Worm (Caenorhabditis elegans) whole organism, midembryonic: ENCODE measurements around the gene sut-1.

ENCODE experiments used
- T22C8.4 ChIP-seq: fragments of 200-800 bp; sonication (Bioruptor generic); IDR thresholded peaks from 2 replicates; pipeline ENCODE4 v1.3.6; 2022; ENCODE audit warnings: missing genetic modification characterization, missing compliant biosample characterization
- cog-1 ChIP-seq: sonication (generic microtip); optimal IDR thresholded peaks from 2 replicates; lab custom pipeline; 2016; ENCODE audit warnings: missing genetic modification characterization, missing compliant biosample characterization
- flt-1 ChIP-seq: fragments of 200-800 bp; sonication (Bioruptor generic); IDR thresholded peaks from 2 replicates; pipeline ENCODE4 v1.3.6; 2022; ENCODE audit warnings: missing genetic modification characterization, missing compliant biosample characterization
- klf-2 ChIP-seq: fragments of 200-800 bp; sonication (Bioruptor generic); conservative IDR thresholded peaks from 2 replicates; pipeline ENCODE4 v1.3.6; 2022; ENCODE audit warnings: missing genetic modification reagents, missing genetic modification characterization, missing compliant biosample characterization
- med-1 ChIP-seq: sonication (generic microtip); optimal IDR thresholded peaks from 2 replicates; lab custom pipeline; 2017; ENCODE audit warnings: missing genetic modification characterization, mild to moderate bottlenecking, missing compliant biosample characterization, antibody characterized with exemption, missing genetic modification reagents; ENCODE audit not compliant: insufficient read depth
- ref-1 ChIP-seq: fragments of 200-800 bp; sonication (Bioruptor generic); conservative IDR thresholded peaks from 2 replicates; pipeline ENCODE4 v1.3.6; 2022; ENCODE audit warnings: missing genetic modification reagents, missing genetic modification characterization, missing compliant biosample characterization
- tab-1 ChIP-seq: fragments of 200-800 bp; sonication (Bioruptor generic); IDR thresholded peaks from 2 replicates; pipeline ENCODE4 v1.3.6; 2022; ENCODE audit warnings: missing genetic modification characterization, missing compliant biosample characterization
- ztf-23 ChIP-seq: fragments of 200-800 bp; sonication (Bioruptor generic); IDR thresholded peaks from 2 replicates; pipeline ENCODE4 v1.3.6; 2022; ENCODE audit warnings: missing genetic modification reagents, missing genetic modification characterization, missing compliant biosample characterization
- ztf-29 ChIP-seq: fragments of 200-800 bp; sonication (Bioruptor generic); IDR thresholded peaks from 2 replicates; pipeline ENCODE4 v1.3.6; 2022; ENCODE audit warnings: missing genetic modification reagents, missing genetic modification characterization, missing compliant biosample characterization

The sut-1 gene

DNA sequence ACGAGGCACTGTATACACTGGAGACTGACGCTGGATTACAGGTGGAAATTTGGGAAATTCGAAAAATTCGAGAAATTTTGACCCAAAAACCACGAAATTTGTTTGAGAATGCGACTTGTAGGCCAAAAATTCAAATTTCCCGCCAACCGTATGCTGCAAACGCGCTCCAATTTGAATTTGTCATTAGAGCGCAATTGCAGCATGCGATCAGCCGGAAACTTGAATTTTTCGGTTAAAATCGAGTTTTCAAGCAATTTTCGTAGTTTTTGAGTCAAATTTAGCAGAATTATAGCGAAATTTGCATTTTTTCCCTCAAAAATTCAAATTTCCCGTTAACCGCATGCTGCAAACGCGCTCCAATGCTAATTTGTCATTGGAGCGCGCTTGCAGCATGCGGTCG, 7.2 kb upstream of the sut-1 start:
- no peak for TF ChIP-seq T22C8.4 (GFP tag; lab: Robert Waterston, UW)
- no peak for TF ChIP-seq ref-1 (GFP tag; lab: Robert Waterston, UW)
- no peak for TF ChIP-seq ztf-29 (GFP tag; lab: Robert Waterston, UW)
- no peak for TF ChIP-seq med-1 (GFP tag; lab: Kevin White, UChicago)
- TF ChIP-seq tab-1 (GFP tag; lab: Robert Waterston, UW), result no peak
- no peak for TF ChIP-seq flt-1

DNA sequence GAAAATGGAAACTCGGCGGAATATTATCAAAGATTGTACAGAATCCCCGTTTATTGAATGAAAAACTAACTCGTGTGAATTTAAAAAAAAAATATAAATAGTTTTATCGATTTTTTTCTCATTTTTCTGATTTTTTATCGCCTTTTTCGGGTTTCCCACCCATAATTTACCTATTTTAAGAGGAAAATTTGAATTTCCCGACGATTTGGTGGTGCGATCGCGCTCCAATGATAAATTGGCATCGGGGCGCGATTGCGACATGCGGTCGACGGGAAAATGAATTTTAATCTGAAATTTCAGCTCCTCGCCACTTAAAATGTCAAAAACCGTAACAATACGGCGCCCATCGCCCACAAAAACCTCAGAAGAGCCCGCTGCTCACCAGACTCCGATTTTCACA, 4.6 kb upstream of the sut-1 start, which contains the start of gene taf-6.1:
Gene taf-6.1, plus strand, starts transcription at position 301 of the 400 bp plus-strand sequence.
- TF ChIP-seq med-1 (GFP tag; lab: Kevin White, UChicago), result no peak
- no peak for TF ChIP-seq flt-1
- no peak for TF ChIP-seq tab-1 (GFP tag; lab: Robert Waterston, UW)
- TF ChIP-seq cog-1 (tag; lab: Kevin White, UChicago), result no peak
- TF ChIP-seq klf-2 (GFP tag; lab: Robert Waterston, UW), result no peak
- no peak for TF ChIP-seq ztf-23
- TF ChIP-seq ztf-29 (GFP tag; lab: Robert Waterston, UW), result no peak
- TF ChIP-seq ref-1 (GFP tag; lab: Robert Waterston, UW), result no peak
- TF ChIP-seq T22C8.4 (GFP tag; lab: Robert Waterston, UW), result no peak

ce11 chrII:1126472-1126871, 3.4 kb upstream of the sut-1 start:
- TF ChIP-seq ztf-29 (GFP tag; lab: Robert Waterston, UW) (no peak), med-1 (GFP tag; lab: Kevin White, UChicago) (no peak)

ce11 chrII:1124757-1125156, 1.7 kb upstream of the sut-1 start:
- TF ChIP-seq ztf-29 (GFP tag; lab: Robert Waterston, UW) (no peak), med-1 (GFP tag; lab: Kevin White, UChicago) (no peak), flt-1 (no peak), ref-1 (GFP tag; lab: Robert Waterston, UW) (no peak), klf-2 (GFP tag; lab: Robert Waterston, UW) (no peak), ztf-23 (no peak), T22C8.4 (GFP tag; lab: Robert Waterston, UW) (no peak), cog-1 (tag; lab: Kevin White, UChicago) (no peak), tab-1 (GFP tag; lab: Robert Waterston, UW) (no peak)

ce11 chrII:1117992-1118729, 4.9 kb downstream of the sut-1 start, which contains the start of gene lips-13:
TSS of gene lips-13 (minus strand) at chrII:1118042.
- TF ChIP-seq ref-1 (GFP tag; lab: Robert Waterston, UW), result no peak
- no peak for TF ChIP-seq flt-1
- no peak for TF ChIP-seq T22C8.4 (GFP tag; lab: Robert Waterston, UW)
- no peak for TF ChIP-seq cog-1 (tag; lab: Kevin White, UChicago)
- no peak for TF ChIP-seq klf-2 (GFP tag; lab: Robert Waterston, UW)
- TF ChIP-seq ztf-23, result no peak
- no peak for TF ChIP-seq med-1 (GFP tag; lab: Kevin White, UChicago)
- no peak for TF ChIP-seq ztf-29 (GFP tag; lab: Robert Waterston, UW)
- TF ChIP-seq tab-1 (GFP tag; lab: Robert Waterston, UW), result no peak

DNA sequence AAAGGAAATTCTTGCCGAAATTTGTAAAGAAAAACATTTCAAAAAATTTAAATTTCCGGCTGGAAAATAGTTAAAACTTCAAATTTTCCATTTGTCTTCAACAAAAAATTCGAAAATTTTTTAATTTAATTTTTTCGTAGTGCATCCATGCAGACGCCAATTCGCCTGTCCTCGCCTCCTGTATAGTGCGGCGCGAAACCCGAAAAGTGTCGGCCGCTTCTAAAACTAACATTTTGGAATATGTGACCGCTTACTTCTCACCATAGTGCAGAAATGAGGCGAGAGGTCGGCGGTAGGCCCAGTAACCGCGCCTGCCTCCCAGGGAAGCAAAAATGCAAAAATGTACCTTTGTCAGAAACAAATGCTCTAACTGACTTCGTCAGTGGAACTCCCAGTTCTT, 6.5 kb downstream of the sut-1 start:
- TF ChIP-seq cog-1 (tag; lab: Kevin White, UChicago) (no peak), klf-2 (GFP tag; lab: Robert Waterston, UW) (no peak), ztf-23 (no peak), ref-1 (GFP tag; lab: Robert Waterston, UW) (no peak), ztf-29 (GFP tag; lab: Robert Waterston, UW) (no peak), T22C8.4 (GFP tag; lab: Robert Waterston, UW) (no peak), med-1 (GFP tag; lab: Kevin White, UChicago) (no peak), flt-1 (no peak), tab-1 (GFP tag; lab: Robert Waterston, UW) (no peak)

DNA sequence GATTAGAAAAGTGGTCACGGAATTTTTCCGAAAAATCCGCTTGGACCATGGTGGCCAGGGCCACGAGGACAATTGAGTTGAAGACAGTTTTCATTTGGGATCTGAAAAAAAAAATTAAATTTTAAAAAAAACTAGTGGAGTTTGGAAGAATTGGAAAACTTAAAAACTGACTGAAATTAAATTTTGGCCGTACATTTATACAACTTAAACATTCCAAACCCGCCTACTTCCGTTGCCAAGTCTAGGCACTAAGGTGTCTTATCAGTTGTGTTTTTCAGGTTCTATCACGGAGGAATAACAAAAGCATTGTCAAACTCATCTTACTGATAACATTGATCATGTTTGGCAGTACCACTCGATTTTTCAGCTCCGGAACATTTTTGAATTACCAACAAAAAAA, 8.9 kb downstream of the sut-1 start, which contains the start of gene lips-12:
Gene lips-12, minus strand, starts transcription at position 101 of the 400 bp plus-strand sequence.
- TF ChIP-seq ztf-23 (no peak), med-1 (GFP tag; lab: Kevin White, UChicago) (no peak), cog-1 (tag; lab: Kevin White, UChicago) (no peak), klf-2 (GFP tag; lab: Robert Waterston, UW) (no peak), ztf-29 (GFP tag; lab: Robert Waterston, UW) (no peak), T22C8.4 (GFP tag; lab: Robert Waterston, UW) (no peak), flt-1 (no peak), tab-1 (GFP tag; lab: Robert Waterston, UW) (no peak), ref-1 (GFP tag; lab: Robert Waterston, UW) (no peak)

ce11 chrII:1110901-1111300, 12.2 kb downstream of the sut-1 start, which contains the start of gene lips-11:
TSS of gene lips-11 (minus strand) at chrII:1111001.
- TF ChIP-seq ztf-29 (GFP tag; lab: Robert Waterston, UW), result no peak
- TF ChIP-seq klf-2 (GFP tag; lab: Robert Waterston, UW), result no peak
- TF ChIP-seq cog-1 (tag; lab: Kevin White, UChicago), result no peak
- TF ChIP-seq flt-1, result no peak
- no peak for TF ChIP-seq T22C8.4 (GFP tag; lab: Robert Waterston, UW)
- no peak for TF ChIP-seq med-1 (GFP tag; lab: Kevin White, UChicago)
- TF ChIP-seq ref-1 (GFP tag; lab: Robert Waterston, UW), result no peak
- TF ChIP-seq tab-1 (GFP tag; lab: Robert Waterston, UW), result no peak
- no peak for TF ChIP-seq ztf-23

- TF ChIP-seq cog-1 (tag; lab: Kevin White, UChicago), result no peak
- no peak for TF ChIP-seq tab-1 (GFP tag; lab: Robert Waterston, UW)
- no peak for TF ChIP-seq flt-1
- no peak for TF ChIP-seq T22C8.4 (GFP tag; lab: Robert Waterston, UW)
- TF ChIP-seq klf-2 (GFP tag; lab: Robert Waterston, UW), result no peak
- TF ChIP-seq ref-1 (GFP tag; lab: Robert Waterston, UW), result no peak
- no peak for TF ChIP-seq med-1 (GFP tag; lab: Kevin White, UChicago)
- no peak for TF ChIP-seq ztf-23
Observed at ce11 chrII:1106914-1107597, 16.0 kb downstream of the sut-1 start, which contains the start of gene col-40. TSS of gene col-40 (minus strand) at chrII:1106964.
